Worm (Caenorhabditis elegans): ENCODE data around the gene B0547.2.

The B0547.2 gene

DNA sequence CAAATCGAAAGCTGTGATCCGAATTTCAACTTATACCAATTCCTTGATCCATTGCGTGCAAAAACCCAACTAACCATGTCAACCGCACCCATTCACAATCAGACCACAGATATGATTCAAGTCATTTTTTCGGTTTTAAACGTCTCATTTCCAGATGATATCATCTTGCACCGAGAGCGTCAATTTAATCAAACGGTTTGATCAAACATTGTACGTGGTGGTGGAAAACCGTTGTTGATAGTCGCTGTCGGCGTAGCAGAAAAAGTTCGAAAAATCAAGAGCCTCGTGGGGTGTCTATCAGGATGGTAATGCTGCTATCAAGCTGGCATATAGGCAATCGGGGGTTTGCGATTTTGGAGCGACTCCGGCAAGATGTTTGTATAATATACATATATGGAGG lies 13.1 kb downstream of the B0547.2 start:
- TF ChIP-seq mdl-1 (tag; optimal IDR thresholded peaks at IDR 0.05) (no peak), nhr-21 (tag; optimal IDR thresholded peaks at IDR 0.05) (no peak), Y55F3AM.14 (GFP tag; optimal IDR thresholded peaks at IDR 0.05) (no peak), nhr-23 (tag; optimal IDR thresholded peaks at IDR 0.05) (no peak), gmeb-1 (tag; optimal IDR thresholded peaks at IDR 0.05) (no peak), ama-1 (optimal IDR thresholded peaks at IDR 0.05) (no peak), peb-1 (tag; optimal IDR thresholded peaks at IDR 0.05) (no peak), aly-2 (tag; optimal IDR thresholded peaks at IDR 0.05) (no peak), F13H6.1 (tag; optimal IDR thresholded peaks at IDR 0.05) (no peak), sma-9 (GFP tag; optimal IDR thresholded peaks at IDR 0.05) (peak; percentile 78), sma-9 (tag; optimal IDR thresholded peaks at IDR 0.05) (no peak), unc-62 (GFP tag; optimal IDR thresholded peaks at IDR 0.05) (no peak), sem-4 (tag; optimal IDR thresholded peaks at IDR 0.05) (no peak), unc-39 (tag; optimal IDR thresholded peaks at IDR 0.05) (no peak), fos-1 (tag; optimal IDR thresholded peaks at IDR 0.05) (peak; percentile 28)

DNA sequence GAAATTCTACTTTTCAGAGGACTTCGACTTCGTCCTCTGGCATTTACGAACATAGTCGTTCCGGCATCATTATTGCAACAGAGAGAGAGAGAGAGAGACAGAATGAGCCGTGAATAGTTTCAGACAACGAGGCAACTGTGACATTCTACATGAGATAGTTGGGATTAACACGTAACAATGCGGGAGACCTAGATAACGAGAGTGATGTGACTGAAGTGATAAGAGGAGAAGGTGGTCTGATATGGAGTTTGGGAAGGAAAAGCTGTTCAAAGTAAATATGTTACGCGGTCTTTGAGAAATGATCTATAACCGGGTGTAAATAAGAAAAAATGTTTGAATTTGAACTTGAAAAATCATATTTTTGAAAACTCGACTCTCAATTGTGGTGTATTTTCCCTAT lies 13.7 kb downstream of the B0547.2 start:
- TF ChIP-seq elt-3 (tag; optimal IDR thresholded peaks at IDR 0.05) (no peak), fos-1 (tag; optimal IDR thresholded peaks at IDR 0.05) (peak; percentile 81), alr-1 (tag; optimal IDR thresholded peaks at IDR 0.05) (no peak), lsy-2 (tag; optimal IDR thresholded peaks at IDR 0.05) (no peak), ceh-82 (tag; optimal IDR thresholded peaks at IDR 0.05) (no peak), mdl-1 (tag; optimal IDR thresholded peaks at IDR 0.05) (no peak), unc-62 (GFP tag; optimal IDR thresholded peaks at IDR 0.05) (no peak), ztf-11 (tag; optimal IDR thresholded peaks at IDR 0.05) (no peak), unc-55 (GFP tag; optimal IDR thresholded peaks at IDR 0.05) (no peak), F13H6.1 (tag; optimal IDR thresholded peaks at IDR 0.05) (peak; percentile 34), Y55F3AM.14 (GFP tag; optimal IDR thresholded peaks at IDR 0.05) (no peak), skn-1 (tag; optimal IDR thresholded peaks at IDR 0.05) (peak; percentile 97), ztf-4 (tag; optimal IDR thresholded peaks at IDR 0.05) (no peak), nhr-25 (tag; optimal IDR thresholded peaks at IDR 0.05) (no peak), egl-27 (tag; optimal IDR thresholded peaks at IDR 0.05) (no peak), crh-2 (tag; optimal IDR thresholded peaks at IDR 0.05) (peak; percentile 64), sma-9 (GFP tag; optimal IDR thresholded peaks at IDR 0.05) (peak; percentile 86), sma-9 (tag; optimal IDR thresholded peaks at IDR 0.05) (no peak), R02D3.7 (tag; optimal IDR thresholded peaks at IDR 0.05) (no peak), nhr-6 (tag; optimal IDR thresholded peaks at IDR 0.05) (no peak), nhr-129 (tag; optimal IDR thresholded peaks at IDR 0.05) (peak; percentile 22), unc-39 (tag; optimal IDR thresholded peaks at IDR 0.05) (no peak), elt-1 (tag; optimal IDR thresholded peaks at IDR 0.05) (no peak), ztf-1 (GFP tag; conservative IDR thresholded peaks at IDR 0.05) (no peak), nhr-10 (tag; optimal IDR thresholded peaks at IDR 0.05) (no peak), ceh-16 (tag; optimal IDR thresholded peaks at IDR 0.05) (no peak), peb-1 (tag; optimal IDR thresholded peaks at IDR 0.05) (no peak), dmd-4 (tag; optimal IDR thresholded peaks at IDR 0.05) (no peak), nhr-21 (tag; optimal IDR thresholded peaks at IDR 0.05) (no peak), gmeb-1 (tag; optimal IDR thresholded peaks at IDR 0.05) (peak; percentile 6), aly-2 (tag; optimal IDR thresholded peaks at IDR 0.05) (no peak), nhr-77 (tag; optimal IDR thresholded peaks at IDR 0.05) (no peak), mbf-1 (tag; optimal IDR thresholded peaks at IDR 0.05) (no peak), sma-3 (GFP tag; optimal IDR thresholded peaks at IDR 0.05) (peak; percentile 18), C34F6.9 (tag; optimal IDR thresholded peaks at IDR 0.05) (no peak), nhr-11 (tag; optimal IDR thresholded peaks at IDR 0.05) (no peak)

ce11 chrIV:5660239-5660638 lies 14.4 kb downstream of the B0547.2 start, which contains the start of gene skn-1:
Gene skn-1, minus strand, starts transcription at chrIV:5660384.
- no peak for TF ChIP-seq mdl-1 (tag; optimal IDR thresholded peaks at IDR 0.05)
- TF ChIP-seq lsy-2 (tag; optimal IDR thresholded peaks at IDR 0.05): no peak

- TF ChIP-seq fos-1 (tag; optimal IDR thresholded peaks at IDR 0.05): no peak
- no peak for TF ChIP-seq nhr-77 (tag; optimal IDR thresholded peaks at IDR 0.05)
- no peak for TF ChIP-seq ama-1 (optimal IDR thresholded peaks at IDR 0.05)
- no peak for TF ChIP-seq unc-62 (GFP tag; optimal IDR thresholded peaks at IDR 0.05)
- TF ChIP-seq nhr-23 (tag; optimal IDR thresholded peaks at IDR 0.05): no peak
- TF ChIP-seq R02D3.7 (tag; optimal IDR thresholded peaks at IDR 0.05): no peak
Measured at ce11 chrIV:5662073-5662472, 16.3 kb downstream of the B0547.2 start.
